Fruit fly (Drosophila melanogaster) whole organism, adult: Measurements from ENCODE around the gene CG31886.

Experiments
- CG11617 ChIP-seq: fragments of 200-800 bp; sonication (Bioruptor generic); optimal IDR thresholded peaks from 2 replicates; lab custom pipeline; 2017; ENCODE audit warnings: mild to moderate bottlenecking, missing biosample characterization, missing genetic modification reagents, missing genetic modification characterization
- CG14711 ChIP-seq: fragments of 200-800 bp; sonication (Bioruptor generic); optimal IDR thresholded peaks from 2 replicates; lab custom pipeline; 2018; ENCODE audit warnings: missing biosample characterization, mild to moderate bottlenecking, missing genetic modification characterization, moderate library complexity
- CG1620 ChIP-seq: fragments of 200-800 bp; sonication (Bioruptor generic); optimal IDR thresholded peaks from 2 replicates; lab custom pipeline; 2016; ENCODE audit warnings: missing biosample characterization, missing genetic modification characterization
- CG33017 ChIP-seq: fragments of 200-800 bp; sonication (Bioruptor generic); optimal IDR thresholded peaks from 2 replicates; lab custom pipeline; 2018; ENCODE audit warnings: missing biosample characterization, mild to moderate bottlenecking, missing genetic modification characterization, moderate library complexity
- CG5204 ChIP-seq: fragments of 200-800 bp; sonication (Bioruptor generic); optimal IDR thresholded peaks from 2 replicates; lab custom pipeline; 2016; ENCODE audit warnings: missing biosample characterization, missing genetic modification characterization
- Clk ChIP-seq: fragments of 200-800 bp; sonication (Bioruptor generic); optimal IDR thresholded peaks from 2 replicates; lab custom pipeline; 2017; ENCODE audit warnings: missing biosample characterization, missing genetic modification characterization
- Crg-1 ChIP-seq: fragments of 200-800 bp; sonication (Bioruptor generic); optimal IDR thresholded peaks from 2 replicates; lab custom pipeline; 2016; ENCODE audit warnings: missing biosample characterization, missing genetic modification characterization
- Hr96 ChIP-seq: fragments of 200-800 bp; sonication (Bioruptor generic); optimal IDR thresholded peaks from 2 replicates; lab custom pipeline; 2016; ENCODE audit warnings: missing biosample characterization, missing genetic modification characterization
- pad ChIP-seq: fragments of 200-800 bp; sonication (Bioruptor generic); optimal IDR thresholded peaks from 3 replicates; lab custom pipeline; 2017; ENCODE audit warnings: missing biosample characterization, missing genetic modification characterization, mild to moderate bottlenecking, moderate library complexity, missing genetic modification reagents
- toe ChIP-seq: fragments of 200-800 bp; sonication (Bioruptor generic); optimal IDR thresholded peaks from 2 replicates; lab custom pipeline; 2016; ENCODE audit warnings: missing biosample characterization, missing genetic modification characterization

- no peak for TF ChIP-seq Crg-1 (GFP tag; lab: Kevin White, UChicago)
- TF ChIP-seq Clk (GFP tag; lab: Kevin White, UChicago) = no peak
- no peak for TF ChIP-seq CG14711
- TF ChIP-seq CG33017 (tag; lab: Kevin White, UChicago) = no peak
- no peak for TF ChIP-seq CG11617 (GFP tag; lab: Kevin White, UChicago)
- TF ChIP-seq toe (GFP tag; lab: Kevin White, UChicago) = no peak
- no peak for TF ChIP-seq pad
- no peak for TF ChIP-seq CG1620
- no peak for TF ChIP-seq CG5204 (GFP tag; lab: Kevin White, UChicago)
- no peak for TF ChIP-seq Hr96 (GFP tag; lab: Kevin White, UChicago)
These were observed 8.4 kb upstream of the CG31886 start, which contains the start of gene CG18088 for dm6 chr2L:8967235-8967634.
